Fruit fly (Drosophila melanogaster) whole organism, adult: ENCODE measurements around the gene Mp.

ENCODE experiments used
- CG11617 ChIP-seq: fragments of 200-800 bp; sonication (Bioruptor generic); optimal IDR thresholded peaks from 2 replicates; lab custom pipeline; 2017; ENCODE audit warnings: mild to moderate bottlenecking, missing biosample characterization, missing genetic modification reagents, missing genetic modification characterization
- CG12768 ChIP-seq: fragments of 200-800 bp; sonication (Bioruptor generic); optimal IDR thresholded peaks from 2 replicates; lab custom pipeline; 2017; ENCODE audit warnings: missing biosample characterization, missing genetic modification characterization, mild to moderate bottlenecking, moderate library complexity, missing genetic modification reagents
- CG14711 ChIP-seq: fragments of 200-800 bp; sonication (Bioruptor generic); optimal IDR thresholded peaks from 2 replicates; lab custom pipeline; 2018; ENCODE audit warnings: missing biosample characterization, mild to moderate bottlenecking, missing genetic modification characterization, moderate library complexity
- CG1620 ChIP-seq: fragments of 200-800 bp; sonication (Bioruptor generic); optimal IDR thresholded peaks from 2 replicates; lab custom pipeline; 2016; ENCODE audit warnings: missing biosample characterization, missing genetic modification characterization
- CG33017 ChIP-seq: fragments of 200-800 bp; sonication (Bioruptor generic); optimal IDR thresholded peaks from 2 replicates; lab custom pipeline; 2018; ENCODE audit warnings: missing biosample characterization, mild to moderate bottlenecking, missing genetic modification characterization, moderate library complexity
- CG5204 ChIP-seq: fragments of 200-800 bp; sonication (Bioruptor generic); optimal IDR thresholded peaks from 2 replicates; lab custom pipeline; 2016; ENCODE audit warnings: missing biosample characterization, missing genetic modification characterization
- CG7045 ChIP-seq: fragments of 200-800 bp; sonication (Bioruptor generic); optimal IDR thresholded peaks from 2 replicates; lab custom pipeline; 2017; ENCODE audit warnings: missing biosample characterization, mild to moderate bottlenecking, missing genetic modification characterization
- CG7101 ChIP-seq: fragments of 200-800 bp; sonication (Bioruptor generic); optimal IDR thresholded peaks from 2 replicates; lab custom pipeline; 2018; ENCODE audit warnings: missing biosample characterization, mild to moderate bottlenecking, missing genetic modification characterization, moderate library complexity
- Clk ChIP-seq: fragments of 200-800 bp; sonication (Bioruptor generic); optimal IDR thresholded peaks from 2 replicates; lab custom pipeline; 2017; ENCODE audit warnings: missing biosample characterization, missing genetic modification characterization
- Crg-1 ChIP-seq: fragments of 200-800 bp; sonication (Bioruptor generic); optimal IDR thresholded peaks from 2 replicates; lab custom pipeline; 2016; ENCODE audit warnings: missing biosample characterization, missing genetic modification characterization
- Hr96 ChIP-seq: fragments of 200-800 bp; sonication (Bioruptor generic); optimal IDR thresholded peaks from 2 replicates; lab custom pipeline; 2016; ENCODE audit warnings: missing biosample characterization, missing genetic modification characterization
- Mnt ChIP-seq: fragments of 200-800 bp; sonication (Bioruptor generic); optimal IDR thresholded peaks from 2 replicates; lab custom pipeline; 2016; ENCODE audit warnings: missing biosample characterization, mild to moderate bottlenecking, missing genetic modification characterization
- bab1 ChIP-seq: fragments of 200-800 bp; sonication (Bioruptor generic); optimal IDR thresholded peaks from 3 replicates; lab custom pipeline; 2019; ENCODE audit warnings: missing biosample characterization, mild to moderate bottlenecking, missing genetic modification characterization, moderate library complexity
- cic ChIP-seq: fragments of 200-800 bp; sonication (Bioruptor generic); optimal IDR thresholded peaks from 2 replicates; lab custom pipeline; 2017; ENCODE audit warnings: missing biosample characterization, mild to moderate bottlenecking, missing genetic modification characterization, moderate library complexity
- cnc ChIP-seq, 2 experiments: fragments of >200 bp; optimal IDR thresholded peaks; 2 replicates each; lab custom pipeline; 2017
- kay ChIP-seq: fragments of 200-800 bp; sonication (Bioruptor generic); peaks from one replicate; lab custom pipeline; 2016; ENCODE audit warnings: missing biosample characterization, missing genetic modification characterization, borderline replicate concordance
- ovo ChIP-seq: fragments of 200-800 bp; sonication (Bioruptor generic); optimal IDR thresholded peaks from 2 replicates; lab custom pipeline; 2016; ENCODE audit warnings: missing biosample characterization, missing genetic modification characterization
- pad ChIP-seq: fragments of 200-800 bp; sonication (Bioruptor generic); optimal IDR thresholded peaks from 3 replicates; lab custom pipeline; 2017; ENCODE audit warnings: missing biosample characterization, missing genetic modification characterization, mild to moderate bottlenecking, moderate library complexity, missing genetic modification reagents
- tj ChIP-seq: fragments of 200-800 bp; sonication (Bioruptor generic); optimal IDR thresholded peaks from 3 replicates; lab custom pipeline; 2017; ENCODE audit warnings: missing biosample characterization, mild to moderate bottlenecking, missing genetic modification characterization, moderate library complexity
- toe ChIP-seq: fragments of 200-800 bp; sonication (Bioruptor generic); optimal IDR thresholded peaks from 2 replicates; lab custom pipeline; 2016; ENCODE audit warnings: missing biosample characterization, missing genetic modification characterization

Gene Mp

DNA sequence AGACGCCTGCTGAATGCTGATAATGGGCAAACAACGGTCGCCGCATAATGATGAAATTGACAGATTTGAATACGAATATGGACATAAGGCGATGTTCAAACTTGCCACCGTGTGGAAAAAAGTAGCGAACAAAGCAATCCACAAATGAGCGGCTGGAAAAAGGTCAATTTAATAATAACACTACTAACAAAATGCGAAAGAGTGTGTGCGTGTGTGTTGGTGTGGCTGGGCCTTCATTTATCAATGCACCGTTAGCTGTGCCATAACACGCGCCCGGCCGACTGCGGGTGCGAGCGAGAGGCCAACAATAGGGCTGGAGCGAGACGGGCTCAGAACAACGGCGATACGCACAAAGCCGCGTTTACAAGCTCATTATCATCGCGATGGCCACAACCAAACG, 22.8 kb upstream of the Mp start:
- peak; percentile 66 for TF ChIP-seq pad (GFP tag; lab: Kevin White, UChicago)
- TF ChIP-seq Mnt (GFP tag; lab: Kevin White, UChicago), result no peak
- no peak for TF ChIP-seq CG12768 (GFP tag; lab: Kevin White, UChicago)
- no peak for TF ChIP-seq CG14711
- no peak for TF ChIP-seq cic (GFP tag; lab: Kevin White, UChicago)
- no peak for TF ChIP-seq tj (GFP tag; lab: Kevin White, UChicago)
- no peak for TF ChIP-seq cnc (optimal IDR thresholded peaks at IDR 0.05; lab: Kevin White, UChicago)
- no peak for TF ChIP-seq CG7045 (GFP tag; lab: Kevin White, UChicago)
- TF ChIP-seq CG1620, result no peak
- TF ChIP-seq ovo (GFP tag; lab: Kevin White, UChicago), result peak; percentile 93
- no peak for TF ChIP-seq Crg-1 (GFP tag; lab: Kevin White, UChicago)
- peak; percentile 72 for TF ChIP-seq kay (GFP tag; lab: Kevin White, UChicago)
- TF ChIP-seq CG7101 (tag; lab: Kevin White, UChicago), result no peak

DNA sequence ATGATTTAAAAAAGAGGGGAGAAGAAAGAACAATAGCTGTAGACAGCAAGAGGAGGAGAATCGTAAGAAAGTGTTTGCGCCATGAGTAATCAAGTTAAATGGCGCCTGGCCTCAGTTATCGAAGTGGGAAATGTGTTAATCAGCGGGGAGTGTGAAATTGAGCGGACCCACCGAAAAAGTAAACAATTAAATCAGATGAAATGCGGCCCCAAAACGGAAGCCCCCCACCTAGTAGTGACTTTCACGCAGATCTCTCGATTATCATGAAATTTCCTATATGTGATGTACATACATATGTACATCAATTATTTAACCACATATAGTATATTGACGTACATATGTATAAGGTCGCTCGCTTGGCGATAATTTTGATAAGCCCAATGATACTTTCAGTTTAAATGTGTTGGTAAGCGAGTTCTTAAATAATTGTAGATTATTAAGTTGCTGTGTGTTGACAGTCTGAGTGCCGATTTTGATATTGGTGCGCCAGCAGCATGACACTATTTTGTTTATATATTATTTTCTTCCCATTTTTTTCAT, 22.0 kb upstream of the Mp start:
- TF ChIP-seq kay (GFP tag; lab: Kevin White, UChicago) (peak; percentile 91), toe (GFP tag; lab: Kevin White, UChicago) (no peak), CG12768 (GFP tag; lab: Kevin White, UChicago) (no peak), CG14711 (no peak), bab1 (no peak), Crg-1 (GFP tag; lab: Kevin White, UChicago) (no peak), CG11617 (GFP tag; lab: Kevin White, UChicago) (no peak), Clk (GFP tag; lab: Kevin White, UChicago) (no peak)

dm6 chr3L:6977391-6977790, 21.3 kb upstream of the Mp start:
- peak; percentile 38 for TF ChIP-seq ovo (GFP tag; lab: Kevin White, UChicago)
- no peak for TF ChIP-seq cnc (optimal IDR thresholded peaks at IDR 0.05; lab: Kevin White, UChicago)
- peak; percentile 1 for TF ChIP-seq Mnt (GFP tag; lab: Kevin White, UChicago)
- peak; percentile 54 for TF ChIP-seq cic (GFP tag; lab: Kevin White, UChicago)
- TF ChIP-seq bab1, result peak; percentile 53
- peak; percentile 81 for TF ChIP-seq kay (GFP tag; lab: Kevin White, UChicago)
- peak; percentile 86 for TF ChIP-seq CG7101 (tag; lab: Kevin White, UChicago)
- peak; percentile 51 for TF ChIP-seq tj (GFP tag; lab: Kevin White, UChicago)
- peak; percentile 75 for TF ChIP-seq CG11617 (GFP tag; lab: Kevin White, UChicago)
- TF ChIP-seq Clk (GFP tag; lab: Kevin White, UChicago), result peak; percentile 44
- TF ChIP-seq CG1620, result peak; percentile 19
- TF ChIP-seq CG12768 (GFP tag; lab: Kevin White, UChicago), result peak; percentile 89
- TF ChIP-seq Crg-1 (GFP tag; lab: Kevin White, UChicago), result no peak
- peak; percentile 52 for TF ChIP-seq CG5204 (GFP tag; lab: Kevin White, UChicago)
- peak; percentile 85 for TF ChIP-seq CG7045 (GFP tag; lab: Kevin White, UChicago)
- peak; percentile 92 for TF ChIP-seq CG33017 (tag; lab: Kevin White, UChicago)
- peak; percentile 44 for TF ChIP-seq toe (GFP tag; lab: Kevin White, UChicago)
- peak; percentile 59 for TF ChIP-seq pad (GFP tag; lab: Kevin White, UChicago)
- peak; percentile 23 for TF ChIP-seq Hr96 (GFP tag; lab: Kevin White, UChicago)
- TF ChIP-seq CG14711, result peak; percentile 82

DNA sequence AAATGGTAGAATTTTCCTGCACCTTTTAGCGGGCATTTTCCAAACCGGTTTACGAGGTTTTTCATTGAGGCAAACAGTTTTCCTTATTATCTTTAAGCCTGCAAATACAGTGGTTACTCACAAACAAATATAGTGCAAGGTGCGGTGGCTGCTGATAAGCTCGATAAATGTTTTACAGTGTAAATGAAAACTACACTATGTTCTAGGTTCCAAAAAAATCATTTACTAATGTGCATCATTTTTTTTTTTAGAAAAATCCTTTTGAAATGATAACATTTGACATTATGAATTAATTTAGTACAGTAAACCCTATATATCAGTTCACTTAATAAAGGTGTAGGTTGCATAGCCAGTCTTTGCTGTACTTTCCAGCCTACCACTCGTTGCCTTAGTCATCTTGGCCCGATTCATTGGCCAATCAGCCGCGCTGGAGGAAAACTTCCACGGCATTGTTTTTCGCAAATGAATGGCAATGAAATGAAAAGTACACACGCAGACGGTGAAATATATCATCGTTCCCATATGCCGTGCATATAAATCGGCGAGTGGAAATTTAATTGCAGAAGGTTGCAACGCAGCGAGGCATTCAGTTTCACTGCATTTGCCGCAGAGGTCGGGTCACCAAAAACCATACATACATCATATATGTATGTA, 20.5 kb upstream of the Mp start:
- no peak for TF ChIP-seq CG33017 (tag; lab: Kevin White, UChicago)

DNA sequence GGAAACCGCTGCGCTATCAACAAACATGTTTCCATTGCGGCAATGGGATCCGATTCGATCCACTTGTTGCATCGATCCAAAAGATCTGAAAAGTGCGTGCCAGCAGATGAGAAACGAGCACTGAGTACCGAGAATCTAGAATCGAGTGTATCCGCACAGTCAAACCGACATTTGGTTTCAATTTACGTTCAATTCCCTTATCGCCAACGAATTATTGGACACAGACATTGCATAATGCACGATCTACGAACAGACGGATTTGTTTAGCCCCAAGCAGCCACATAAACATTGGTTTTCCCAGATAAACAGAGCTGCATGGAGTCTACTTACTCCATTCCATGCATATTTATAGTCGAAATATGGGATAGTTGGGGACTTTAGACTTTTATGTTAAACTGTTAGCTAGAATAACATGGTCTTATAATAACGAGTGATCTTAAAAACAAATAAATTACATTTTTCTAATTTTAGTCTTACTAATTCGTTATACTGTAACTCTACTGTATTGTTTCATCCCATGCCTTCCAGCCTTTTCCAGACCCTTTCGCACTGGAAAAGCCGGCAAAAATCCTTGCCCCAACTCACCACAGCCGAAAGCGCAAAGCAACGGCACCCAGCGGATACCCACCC, 19.8 kb upstream of the Mp start:
- TF ChIP-seq pad (GFP tag; lab: Kevin White, UChicago), result no peak

- TF ChIP-seq tj (GFP tag; lab: Kevin White, UChicago) (peak; percentile 60), CG1620 (peak; percentile 65), CG7045 (GFP tag; lab: Kevin White, UChicago) (no peak), CG7101 (tag; lab: Kevin White, UChicago) (peak; percentile 60), kay (GFP tag; lab: Kevin White, UChicago) (peak; percentile 99), cnc (optimal IDR thresholded peaks at IDR 0.05; lab: Kevin White, UChicago) (no peak), CG14711 (peak; percentile 4), bab1 (peak; percentile 84), Mnt (GFP tag; lab: Kevin White, UChicago) (peak; percentile 48), CG12768 (GFP tag; lab: Kevin White, UChicago) (no peak), toe (GFP tag; lab: Kevin White, UChicago) (no peak), Hr96 (GFP tag; lab: Kevin White, UChicago) (no peak), ovo (GFP tag; lab: Kevin White, UChicago) (peak; percentile 38), CG33017 (tag; lab: Kevin White, UChicago) (no peak), Crg-1 (GFP tag; lab: Kevin White, UChicago) (peak; percentile 47), CG11617 (GFP tag; lab: Kevin White, UChicago) (no peak), cic (GFP tag; lab: Kevin White, UChicago) (peak; percentile 34), pad (GFP tag; lab: Kevin White, UChicago) (peak; percentile 93), CG5204 (GFP tag; lab: Kevin White, UChicago) (no peak), Clk (GFP tag; lab: Kevin White, UChicago) (no peak)
Observed at dm6 chr3L:6979387-6980249, 19.0 kb upstream of the Mp start, which contains the start of gene Galphai. Gene Galphai, minus strand, starts transcription at chr3L:6980044.
